Fruit fly (Drosophila melanogaster) whole organism, wandering third instar larva: ENCODE measurements around the gene t-cup.

Source experiments
- Abd-B ChIP-seq: fragments of >200 bp; optimal IDR thresholded peaks from 2 replicates; lab custom pipeline; 2017; ENCODE audit warnings: missing biosample characterization, missing genetic modification characterization
- CG32264 ChIP-seq: fragments of 200-800 bp; sonication (Bioruptor generic); optimal IDR thresholded peaks from 2 replicates; lab custom pipeline; 2016; ENCODE audit warnings: missing biosample characterization, missing genetic modification characterization
- Dif ChIP-seq: fragments of 200-275, 200-300 bp; sonication (Bioruptor generic); optimal IDR thresholded peaks from 2 replicates; lab custom pipeline; 2018; ENCODE audit warnings: missing biosample characterization, missing genetic modification characterization; ENCODE audit not compliant: partially characterized antibody
- brk ChIP-seq: fragments of 200-800 bp; sonication (Bioruptor generic); optimal IDR thresholded peaks from 2 replicates; lab custom pipeline; 2016; ENCODE audit warnings: missing biosample characterization, mild to moderate bottlenecking, missing genetic modification characterization
- ey ChIP-seq: fragments of 200-800 bp; sonication (Bioruptor generic); optimal IDR thresholded peaks from 2 replicates; lab custom pipeline; 2016; ENCODE audit warnings: missing biosample characterization, missing genetic modification characterization
- fru ChIP-seq: fragments of 200-800 bp; sonication (Bioruptor generic); optimal IDR thresholded peaks from 3 replicates; lab custom pipeline; 2016; ENCODE audit warnings: missing biosample characterization, mild to moderate bottlenecking, missing genetic modification characterization
- jim ChIP-seq: fragments of 175-275, 200-325 bp; sonication (Bioruptor generic); optimal IDR thresholded peaks from 2 replicates; lab custom pipeline; 2016; ENCODE audit warnings: missing biosample characterization, mild to moderate bottlenecking, missing genetic modification characterization
- lola ChIP-seq: fragments of >200 bp; optimal IDR thresholded peaks from 2 replicates; lab custom pipeline; 2017; ENCODE audit warnings: missing biosample characterization, missing genetic modification characterization
- pan ChIP-seq: fragments of >200 bp; optimal IDR thresholded peaks from 2 replicates; lab custom pipeline; 2017
- sv ChIP-seq: fragments of 200-800 bp; sonication (Bioruptor generic); optimal IDR thresholded peaks from 3 replicates; lab custom pipeline; 2016; ENCODE audit warnings: missing biosample characterization, missing genetic modification characterization
- usp ChIP-seq: fragments of >200 bp; optimal IDR thresholded peaks from 2 replicates; lab custom pipeline; 2017; ENCODE audit warnings: missing biosample characterization, missing genetic modification characterization

DNA sequence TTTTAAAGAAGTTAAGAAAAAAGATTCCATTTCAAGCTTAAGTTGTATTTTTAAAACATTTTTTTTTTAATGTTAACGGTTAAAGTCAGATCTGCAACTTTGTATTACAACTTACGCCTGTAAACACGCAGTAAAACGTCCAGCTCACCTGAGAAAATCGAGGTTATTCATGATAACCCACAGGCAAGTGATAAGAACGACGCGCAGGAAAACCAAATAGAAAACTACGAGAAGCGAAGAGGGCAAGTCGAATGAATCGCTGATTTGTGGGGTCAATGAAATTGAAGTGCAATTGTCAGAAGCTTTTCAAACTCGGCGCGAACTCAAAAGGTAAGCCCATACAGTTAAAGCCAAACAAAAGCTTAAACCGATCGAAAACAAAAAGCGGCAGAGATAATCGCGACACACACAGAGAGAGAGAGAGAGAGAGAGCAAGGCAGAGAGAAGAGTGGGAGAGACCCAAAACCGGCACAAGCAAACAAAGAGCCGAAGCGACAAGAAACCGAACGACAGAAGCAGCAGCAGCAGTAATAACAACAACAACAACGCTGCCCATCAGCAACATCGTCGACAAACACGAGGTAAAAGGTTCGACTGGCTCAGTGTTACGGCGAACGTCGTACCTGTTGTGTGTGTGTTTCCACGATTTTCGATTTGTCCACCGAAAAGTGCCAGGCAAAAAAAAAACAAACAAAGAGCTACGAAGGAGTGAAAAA, 10.4 kb upstream of the t-cup start, which contains the start of gene CG43051:
- TF ChIP-seq pan (no peak), jim (GFP tag; lab: Kevin White, UChicago) (peak; percentile 41), brk (GFP tag; lab: Kevin White, UChicago) (peak; percentile 46), CG32264 (GFP tag; lab: Kevin White, UChicago) (peak; percentile 44), usp (GFP tag; lab: Kevin White, UChicago) (no peak), lola (GFP tag; lab: Kevin White, UChicago) (no peak), ey (GFP tag; lab: Kevin White, UChicago) (no peak), Dif (GFP tag; lab: Kevin White, UChicago) (peak; percentile 97), sv (no peak), fru (GFP tag; lab: Kevin White, UChicago) (peak; percentile 75), Abd-B (GFP tag; lab: Kevin White, UChicago) (no peak)
